Worm (Caenorhabditis elegans) whole organism, young adult: Measurements from ENCODE around the gene nhr-53.
A peak's percentile ranks its signal among the peaks of the same experiment; 100 is the strongest.

ENCODE experiments used
- B0019.2 ChIP-seq: fragments of 200-800 bp; sonication (Bioruptor generic); conservative IDR thresholded peaks from 2 replicates; pipeline ENCODE4 v1.3.6; 2022; ENCODE audit warnings: missing genetic modification reagents, missing genetic modification characterization, missing compliant biosample characterization
- B0261.1 ChIP-seq: sonication (generic microtip); optimal IDR thresholded peaks from 2 replicates; lab custom pipeline; 2016; ENCODE audit warnings: mild to moderate bottlenecking, missing genetic modification characterization, moderate library complexity, missing compliant biosample characterization
- C17E4.6 ChIP-seq: fragments of 200-800 bp; sonication (Bioruptor generic); IDR thresholded peaks from 2 replicates; pipeline ENCODE4 v1.3.6; 2022; ENCODE audit warnings: missing genetic modification reagents, missing genetic modification characterization, missing compliant biosample characterization
- D2030.7 ChIP-seq: fragments of 200-800 bp; sonication (Bioruptor generic); IDR thresholded peaks from 2 replicates; pipeline ENCODE4 v1.3.6; 2022; ENCODE audit warnings: missing genetic modification reagents, missing genetic modification characterization, missing compliant biosample characterization
- F52B5.7 ChIP-seq: sonication (generic microtip); optimal IDR thresholded peaks from 2 replicates; lab custom pipeline; 2016; ENCODE audit warnings: mild to moderate bottlenecking, missing genetic modification characterization, missing compliant biosample characterization
- F57C9.4 ChIP-seq: sonication (generic microtip); optimal IDR thresholded peaks from 2 replicates; lab custom pipeline; 2017; ENCODE audit warnings: mild to moderate bottlenecking, missing genetic modification characterization, missing compliant biosample characterization
- T07F8.4 ChIP-seq: sonication (generic microtip); optimal IDR thresholded peaks from 2 replicates; lab custom pipeline; 2016; ENCODE audit warnings: mild to moderate bottlenecking, missing genetic modification characterization, moderate library complexity, missing compliant biosample characterization
- Y67H2A.10 ChIP-seq: fragments of 200-800 bp; sonication (Bioruptor generic); conservative IDR thresholded peaks from 2 replicates; pipeline ENCODE4 v1.3.6; 2022; ENCODE audit warnings: missing genetic modification reagents, missing genetic modification characterization, missing compliant biosample characterization
- atf-7 ChIP-seq: sonication (generic microtip); optimal IDR thresholded peaks from 2 replicates; lab custom pipeline; 2017; ENCODE audit warnings: mild to moderate bottlenecking, missing genetic modification characterization, missing compliant biosample characterization
- bed-1 ChIP-seq: fragments of 200-800 bp; sonication (Bioruptor generic); IDR thresholded peaks from 2 replicates; pipeline ENCODE4 v1.3.6; 2022; ENCODE audit warnings: missing genetic modification reagents, missing genetic modification characterization, missing compliant biosample characterization
- bed-2 ChIP-seq: fragments of 200-800 bp; sonication (Bioruptor generic); IDR thresholded peaks from 2 replicates; pipeline ENCODE4 v1.3.6; 2022; ENCODE audit warnings: missing genetic modification reagents, missing genetic modification characterization, missing compliant biosample characterization
- ccch-3 ChIP-seq: fragments of 200-800 bp; sonication (Bioruptor generic); optimal IDR thresholded peaks from 2 replicates; lab custom pipeline; 2018; ENCODE audit warnings: mild to moderate bottlenecking, missing genetic modification characterization, missing compliant biosample characterization
- ceh-27 ChIP-seq: fragments of 200-800 bp; sonication (Bioruptor generic); optimal IDR thresholded peaks from 2 replicates; lab custom pipeline; 2018; ENCODE audit warnings: mild to moderate bottlenecking, missing genetic modification characterization, moderate library complexity, missing compliant biosample characterization
- chd-7 ChIP-seq: sonication (generic microtip); optimal IDR thresholded peaks from 2 replicates; lab custom pipeline; 2016; ENCODE audit warnings: mild to moderate bottlenecking, missing genetic modification characterization, moderate library complexity, missing compliant biosample characterization
- dpff-1 ChIP-seq: sonication (generic microtip); optimal IDR thresholded peaks from 2 replicates; lab custom pipeline; 2017; ENCODE audit warnings: mild to moderate bottlenecking, missing genetic modification characterization, missing compliant biosample characterization
- egl-44 ChIP-seq: fragments of 200-800 bp; sonication (Bioruptor generic); IDR thresholded peaks from 2 replicates; pipeline ENCODE4 v1.3.6; 2022; ENCODE audit warnings: missing genetic modification reagents, missing genetic modification characterization, missing compliant biosample characterization
- ets-4 ChIP-seq: fragments of 200-800 bp; sonication (Bioruptor generic); optimal IDR thresholded peaks from 2 replicates; lab custom pipeline; 2018; ENCODE audit warnings: mild to moderate bottlenecking, missing genetic modification characterization, missing compliant biosample characterization
- gei-17 ChIP-seq: fragments of 200-800 bp; sonication (Bioruptor generic); optimal IDR thresholded peaks from 2 replicates; lab custom pipeline; 2018; ENCODE audit warnings: mild to moderate bottlenecking, missing genetic modification characterization, missing compliant biosample characterization
- him-1 ChIP-seq: sonication (generic microtip); optimal IDR thresholded peaks from 2 replicates; lab custom pipeline; 2016; ENCODE audit warnings: missing genotype, missing genetic modification reagents, missing genetic modification characterization, missing compliant biosample characterization
- hmg-1.2 ChIP-seq: fragments of 200-800 bp; sonication (Bioruptor generic); IDR thresholded peaks from 2 replicates; pipeline ENCODE4 v1.3.6; 2022; ENCODE audit warnings: missing genetic modification reagents, missing genetic modification characterization, missing compliant biosample characterization
- let-526 ChIP-seq: fragments of 200-800 bp; sonication (Bioruptor generic); IDR thresholded peaks from 2 replicates; pipeline ENCODE4 v1.3.6; 2022; ENCODE audit warnings: missing genetic modification reagents, missing genetic modification characterization, missing compliant biosample characterization
- madf-3 ChIP-seq: fragments of 200-800 bp; sonication (Bioruptor generic); IDR thresholded peaks from 2 replicates; pipeline ENCODE4 v1.3.6; 2022; ENCODE audit warnings: missing genetic modification reagents, missing genetic modification characterization, missing compliant biosample characterization
- mxl-1 ChIP-seq: sonication (generic microtip); optimal IDR thresholded peaks from 2 replicates; lab custom pipeline; 2016; ENCODE audit warnings: missing genetic modification characterization, missing compliant biosample characterization
- nfya-2 ChIP-seq: fragments of 200-800 bp; sonication (Bioruptor generic); IDR thresholded peaks from 2 replicates; pipeline ENCODE4 v1.3.6; 2022; ENCODE audit warnings: missing genetic modification reagents, missing genetic modification characterization, missing compliant biosample characterization
- nfyb-1 ChIP-seq: fragments of 200-800 bp; sonication (Bioruptor generic); IDR thresholded peaks from 2 replicates; pipeline ENCODE4 v1.3.6; 2022; ENCODE audit warnings: missing genetic modification reagents, missing genetic modification characterization, missing compliant biosample characterization
- nhr-179 ChIP-seq: sonication (generic microtip); optimal IDR thresholded peaks from 2 replicates; lab custom pipeline; 2016; ENCODE audit warnings: mild to moderate bottlenecking, missing genetic modification characterization, missing compliant biosample characterization
- nhr-80 ChIP-seq: sonication (generic microtip); optimal IDR thresholded peaks from 2 replicates; lab custom pipeline; 2016; ENCODE audit warnings: missing genetic modification characterization, missing compliant biosample characterization
- pha-4 ChIP-seq: fragments of 150-350 bp; sonication (generic microtip); optimal IDR thresholded peaks from 2 replicates; lab custom pipeline; 2014; ENCODE audit warnings: missing biosample characterization, missing genetic modification reagents, missing genetic modification characterization
- sea-2 ChIP-seq: fragments of 200-800 bp; sonication (Bioruptor generic); IDR thresholded peaks from 2 replicates; pipeline ENCODE4 v1.3.6; 2022; ENCODE audit warnings: missing genetic modification characterization, missing compliant biosample characterization
- snpc-1.3 ChIP-seq: sonication (generic microtip); optimal IDR thresholded peaks from 2 replicates; lab custom pipeline; 2017; ENCODE audit warnings: missing genetic modification characterization, mild to moderate bottlenecking, missing compliant biosample characterization, antibody characterized with exemption, moderate library complexity, missing genotype, missing genetic modification reagents; ENCODE audit not compliant: insufficient read depth
- tbp1 ChIP-seq: fragments of 200-800 bp; sonication (Bioruptor generic); optimal IDR thresholded peaks from 2 replicates; lab custom pipeline; 2018; ENCODE audit warnings: mild to moderate bottlenecking, missing genetic modification characterization, missing compliant biosample characterization
- zfh-2 ChIP-seq: fragments of 200-800 bp; sonication (Bioruptor generic); conservative IDR thresholded peaks from 2 replicates; pipeline ENCODE4 v1.3.6; 2022; ENCODE audit warnings: missing genetic modification reagents, missing genetic modification characterization, missing compliant biosample characterization
- ztf-22 ChIP-seq: fragments of 200-800 bp; sonication (Bioruptor generic); optimal IDR thresholded peaks from 2 replicates; lab custom pipeline; 2018; ENCODE audit warnings: mild to moderate bottlenecking, missing genetic modification characterization, moderate library complexity, missing compliant biosample characterization

Gene nhr-53

DNA sequence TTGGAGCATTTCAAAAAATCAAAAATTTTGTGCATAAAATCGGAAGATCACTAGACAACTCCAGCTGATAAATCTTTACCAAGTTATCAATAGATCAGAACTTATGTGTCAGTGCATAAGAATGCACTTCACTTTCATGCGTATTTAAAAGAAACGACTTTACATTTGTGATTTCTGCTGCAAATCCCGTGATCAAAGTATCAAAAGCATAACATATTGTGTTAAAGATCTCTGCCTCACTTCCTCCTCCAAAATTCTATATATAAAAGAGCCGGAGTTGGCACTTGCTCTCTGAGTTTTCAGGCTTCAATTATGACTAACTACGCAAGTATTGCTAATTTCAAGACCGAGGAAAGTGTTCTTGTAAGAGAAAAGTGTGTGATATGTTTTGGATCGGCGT, 8.5 kb downstream of the nhr-53 start, which contains the start of gene nhr-198:
nhr-198 (plus strand) TSS at position 313 of the 400 bp plus-strand sequence.
- TF ChIP-seq nfya-2 (no peak), pha-4 (no peak), atf-7 (tag; lab: Kevin White, UChicago) (no peak), tbp1 (GFP tag; lab: Kevin White, UChicago) (no peak), T07F8.4 (tag; lab: Kevin White, UChicago) (no peak), B0261.1 (tag; lab: Kevin White, UChicago) (no peak), snpc-1.3 (tag; lab: Kevin White, UChicago) (no peak), hmg-1.2 (GFP tag; lab: Robert Waterston, UW) (no peak)

DNA sequence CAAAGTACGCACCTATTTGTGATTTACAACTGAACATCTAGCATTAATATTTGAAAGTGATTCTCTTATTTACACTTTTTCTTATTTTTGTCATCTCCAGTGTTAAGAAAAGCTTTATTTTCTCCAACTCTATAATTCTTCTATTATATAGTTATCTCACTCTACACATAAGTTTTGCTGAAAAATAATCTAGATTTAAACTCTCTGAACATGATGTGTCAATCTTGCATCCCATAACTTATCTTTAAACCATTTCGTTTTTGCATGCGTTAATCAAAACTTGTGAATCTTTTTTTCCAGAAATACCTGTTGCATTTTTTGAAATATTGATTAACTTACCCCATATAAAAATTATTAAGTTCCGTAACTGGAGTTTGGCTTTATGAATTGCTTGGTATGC, 12.2 kb downstream of the nhr-53 start, which contains the start of gene nhr-268:
nhr-268 (plus strand) TSS at position 301 of the 400 bp plus-strand sequence.
- TF ChIP-seq him-1 (no peak), snpc-1.3 (tag; lab: Kevin White, UChicago) (no peak), let-526 (GFP tag; lab: Robert Waterston, UW) (no peak), ztf-22 (GFP tag; lab: Kevin White, UChicago) (no peak), ets-4 (GFP tag; lab: Kevin White, UChicago) (no peak), F57C9.4 (tag; lab: Kevin White, UChicago) (no peak), D2030.7 (no peak), chd-7 (no peak), bed-2 (GFP tag; lab: Robert Waterston, UW) (no peak), nhr-80 (tag; lab: Kevin White, UChicago) (no peak), mxl-1 (no peak), F52B5.7 (no peak), ccch-3 (GFP tag; lab: Kevin White, UChicago) (no peak), ceh-27 (no peak)

DNA sequence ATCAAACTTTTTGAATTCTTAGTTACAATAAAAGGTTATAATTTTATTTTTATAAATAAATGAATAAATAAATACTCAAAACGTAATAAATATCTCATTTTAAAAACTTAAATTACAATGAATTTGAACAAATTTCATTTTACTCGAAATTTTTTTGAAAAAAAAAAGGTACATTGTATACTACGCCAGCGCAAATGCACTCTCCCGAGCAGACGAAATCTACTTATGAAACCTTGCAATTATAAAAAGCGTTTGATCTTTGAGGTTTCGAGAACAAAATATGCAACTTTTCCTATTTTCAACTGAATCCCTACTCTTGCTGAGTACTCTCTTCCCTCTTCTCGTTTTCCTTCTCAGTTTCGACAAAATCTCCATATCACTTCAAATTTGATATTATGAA, 14.5 kb downstream of the nhr-53 start, which contains the start of gene nhr-197:
nhr-197 (plus strand) TSS at position 301 of the 400 bp plus-strand sequence.
- no peak for TF ChIP-seq egl-44
- no peak for TF ChIP-seq B0019.2 (GFP tag; lab: Robert Waterston, UW)
- no peak for TF ChIP-seq madf-3
- TF ChIP-seq dpff-1 (tag; lab: Kevin White, UChicago) = no peak
- TF ChIP-seq Y67H2A.10 (GFP tag; lab: Robert Waterston, UW) = no peak

- TF ChIP-seq B0019.2 (GFP tag; lab: Robert Waterston, UW) (no peak), nhr-179 (no peak), sea-2 (GFP tag; lab: Robert Waterston, UW) (no peak), mxl-1 (no peak), nfyb-1 (GFP tag; lab: Robert Waterston, UW) (no peak)
Measured at ce11 chrV:15685599-15685998, 16.6 kb downstream of the nhr-53 start, which contains the start of gene nhr-196. nhr-196 (plus strand) TSS chrV:15685716.

ce11 chrV:15677222-15677621, 24.9 kb downstream of the nhr-53 start, which contains the start of gene nhr-52:
nhr-52 (plus strand) TSS chrV:15677522.
- no peak for TF ChIP-seq gei-17 (GFP tag; lab: Kevin White, UChicago)
- TF ChIP-seq, all 124 proteins: peak for 0

- TF ChIP-seq Y67H2A.10 (GFP tag; lab: Robert Waterston, UW) (no peak), zfh-2 (peak; percentile 72), bed-1 (GFP tag; lab: Robert Waterston, UW) (0 out of 2 replicates have a peak, but pooled peaks have one; percentile 71), C17E4.6 (GFP tag; lab: Robert Waterston, UW) (no peak)
Measured at ce11 chrV:15674899-15675298, 27.3 kb downstream of the nhr-53 start.
